Fruit fly (Drosophila melanogaster): Measurements from ENCODE around the gene CG6481.

dm6 chrX:18512271-18512679, 10.0 kb downstream of the CG6481 start, which contains the start of gene Ggt-1:
- TF ChIP-seq pan (optimal IDR thresholded peaks at IDR 0.05): no peak
- TF ChIP-seq CG8478 (optimal IDR thresholded peaks at IDR 0.05): no peak
- no peak for TF ChIP-seq psq (optimal IDR thresholded peaks at IDR 0.05)
- TF ChIP-seq Dll (optimal IDR thresholded peaks at IDR 0.05): no peak
- TF ChIP-seq usp (GFP tag; optimal IDR thresholded peaks at IDR 0.05): no peak
